Fruit fly (Drosophila melanogaster): ENCODE measurements around the gene CG17350.

CG17350 gene

dm6 chr2L:19335052-19335451, 45.7 kb upstream of the CG17350 start (continued):
- TF ChIP-seq CG11696 (GFP tag; IDR thresholded peaks at IDR 0.05) (no peak), CG3407 (GFP tag; optimal IDR thresholded peaks at IDR 0.05) (peak; percentile 31), ab (GFP tag; optimal IDR thresholded peaks at IDR 0.05) (no peak), CTCF (GFP tag; optimal IDR thresholded peaks at IDR 0.05) (no peak), Dip2 (GFP tag; IDR thresholded peaks at IDR 0.05) (no peak), kay (GFP tag; optimal IDR thresholded peaks at IDR 0.05) (no peak), Sin3A (optimal IDR thresholded peaks at IDR 0.05) (no peak), vnd (GFP tag; IDR thresholded peaks at IDR 0.05; ENCODE audit: partially characterized antibody) (no peak), CG16813 (GFP tag; IDR thresholded peaks at IDR 0.05; ENCODE audit: partially characterized antibody) (no peak), CG31365 (tag; optimal IDR thresholded peaks at IDR 0.05) (no peak), trem (tag; optimal IDR thresholded peaks at IDR 0.05) (peak; percentile 69), Camta (GFP tag; optimal IDR thresholded peaks at IDR 0.05) (peak; percentile 37), chif (GFP tag; optimal IDR thresholded peaks at IDR 0.05) (peak; percentile 2 to 70), dimm (GFP tag; IDR thresholded peaks at IDR 0.05) (no peak), Deaf1 (tag; optimal IDR thresholded peaks at IDR 0.05) (no peak), CG12299 (tag; optimal IDR thresholded peaks at IDR 0.05) (no peak), tap (tag; optimal IDR thresholded peaks at IDR 0.05) (peak; percentile 55), unc-4 (GFP tag; IDR thresholded peaks at IDR 0.05; ENCODE audit: partially characterized antibody) (no peak), CG16863 (GFP tag; optimal IDR thresholded peaks at IDR 0.05) (peak; percentile 29), al (GFP tag; IDR thresholded peaks at IDR 0.05) (no peak), lilli (GFP tag; optimal IDR thresholded peaks at IDR 0.05) (peak; percentile 52), HHEX (GFP tag; optimal IDR thresholded peaks at IDR 0.05) (peak; percentile 41), ara (GFP tag; IDR thresholded peaks at IDR 0.05) (peak; percentile 76), CG12236 (GFP tag; optimal IDR thresholded peaks at IDR 0.05) (no peak), CG10274 (GFP tag; optimal IDR thresholded peaks at IDR 0.05) (no peak), vvl (GFP tag; IDR thresholded peaks at IDR 0.05) (peak; percentile 72), Hr51 (GFP tag; optimal IDR thresholded peaks at IDR 0.05) (peak; percentile 21 to 58), CG9727 (GFP tag; optimal IDR thresholded peaks at IDR 0.05) (peak; percentile 77), CG17361 (GFP tag; IDR thresholded peaks at IDR 0.05) (peak; percentile 68; the same call in 2 of the 3 replicates), hkb (optimal IDR thresholded peaks at IDR 0.05) (no peak), hkb (GFP tag; IDR thresholded peaks at IDR 0.05) (peak; percentile 63), CG17328 (GFP tag; IDR thresholded peaks at IDR 0.05) (peak; percentile 69), NfI (GFP tag; optimal IDR thresholded peaks at IDR 0.05) (peak; percentile 16), croc (GFP tag; conservative IDR thresholded peaks at IDR 0.05) (peak; percentile 35; the same call in 1 of the 3 replicates), Fer3 (tag; optimal IDR thresholded peaks at IDR 0.05) (peak; percentile 49), pzg (GFP tag; optimal IDR thresholded peaks at IDR 0.05) (no peak), Hsf (GFP tag; optimal IDR thresholded peaks at IDR 0.05) (peak; percentile 69), da (GFP tag; optimal IDR thresholded peaks at IDR 0.05) (no peak), CG17802 (tag; optimal IDR thresholded peaks at IDR 0.05) (no peak), CG9876 (GFP tag; optimal IDR thresholded peaks at IDR 0.05) (no peak), sob (GFP tag; IDR thresholded peaks at IDR 0.05) (peak; percentile 56; the same call in 1 of the 2 replicates), chm (GFP tag; IDR thresholded peaks at IDR 0.05) (no peak), lbe (GFP tag; optimal IDR thresholded peaks at IDR 0.05) (no peak), mld (GFP tag; IDR thresholded peaks at IDR 0.05; ENCODE audit: partially characterized antibody) (no peak), CG5180 (GFP tag; optimal IDR thresholded peaks at IDR 0.05) (peak; percentile 13), CG2129 (GFP tag; IDR thresholded peaks at IDR 0.05; ENCODE audit: partially characterized antibody) (no peak), tin (GFP tag; optimal IDR thresholded peaks at IDR 0.05) (peak; percentile 24), dmrt99B (tag; optimal IDR thresholded peaks at IDR 0.05) (peak; percentile 75), Dip3 (GFP tag; optimal IDR thresholded peaks at IDR 0.05) (no peak), CG30020 (tag; optimal IDR thresholded peaks at IDR 0.05) (no peak), esg (GFP tag; conservative IDR thresholded peaks at IDR 0.05) (peak; percentile 55), Mad (GFP tag; optimal IDR thresholded peaks at IDR 0.05) (peak; percentile 47), CG17612 (GFP tag; IDR thresholded peaks at IDR 0.05) (no peak)
